Worm (Caenorhabditis elegans): ENCODE data around the gene ZK287.4.

ce11 chrV:9733920-9734454 is 48.5 kb upstream of the ZK287.4 start, which contains the start of gene cal-7:
- no peak for TF ChIP-seq skn-1 (tag; optimal IDR thresholded peaks at IDR 0.05)
- no peak for TF ChIP-seq nhr-21 (tag; optimal IDR thresholded peaks at IDR 0.05)
- TF ChIP-seq ama-1 (optimal IDR thresholded peaks at IDR 0.05), result no peak
- no peak for TF ChIP-seq nhr-129 (tag; optimal IDR thresholded peaks at IDR 0.05)
- no peak for TF ChIP-seq sma-9 (GFP tag; optimal IDR thresholded peaks at IDR 0.05)
- no peak for TF ChIP-seq sma-9 (tag; optimal IDR thresholded peaks at IDR 0.05)
